Fruit fly (Drosophila melanogaster): ENCODE data around the gene CG15572.

Gene CG15572

dm6 chrX:4264319-4264718 lies 4.2 kb upstream of the CG15572 start (continued):
- TF ChIP-seq pdm3 (GFP tag; optimal IDR thresholded peaks at IDR 0.05) (peak; percentile 60), acj6 (GFP tag; optimal IDR thresholded peaks at IDR 0.05) (peak; percentile 29), OdsH (GFP tag; optimal IDR thresholded peaks at IDR 0.05) (peak; percentile 49), CG3032 (tag; optimal IDR thresholded peaks at IDR 0.05) (no peak), CG32006 (GFP tag; optimal IDR thresholded peaks at IDR 0.05) (peak; percentile 71), CG8119 (GFP tag; IDR thresholded peaks at IDR 0.05) (peak; percentile 60; the same call in 1 of the 3 replicates), CG6276 (GFP tag; optimal IDR thresholded peaks at IDR 0.05) (peak; percentile 43), CG1621 (tag; optimal IDR thresholded peaks at IDR 0.05) (no peak), fkh (GFP tag; optimal IDR thresholded peaks at IDR 0.05) (no peak), CG11902 (GFP tag; optimal IDR thresholded peaks at IDR 0.05) (no peak), Eip75B (GFP tag; optimal IDR thresholded peaks at IDR 0.05) (peak; percentile 9), Gug (GFP tag; IDR thresholded peaks at IDR 0.05) (peak; percentile 58; the same call in 1 of the 2 replicates), Met (GFP tag; optimal IDR thresholded peaks at IDR 0.05) (no peak), vri (GFP tag; optimal IDR thresholded peaks at IDR 0.05) (no peak)

- TF ChIP-seq CG11294 (GFP tag; IDR thresholded peaks at IDR 0.05) (no peak), fkh (GFP tag; optimal IDR thresholded peaks at IDR 0.05) (no peak)
Measured at dm6 chrX:4265327-4265726, 3.2 kb upstream of the CG15572 start.

- no peak for TF ChIP-seq salr (GFP tag; optimal IDR thresholded peaks at IDR 0.05)
- TF ChIP-seq topi (GFP tag; optimal IDR thresholded peaks at IDR 0.05): no peak
- TF ChIP-seq CG16779 (tag; optimal IDR thresholded peaks at IDR 0.05): no peak
- no peak for TF ChIP-seq CG3032 (tag; optimal IDR thresholded peaks at IDR 0.05)
- TF ChIP-seq Hr38 (GFP tag; optimal IDR thresholded peaks at IDR 0.05): no peak
- no peak for TF ChIP-seq CG6792 (GFP tag; optimal IDR thresholded peaks at IDR 0.05)
- TF ChIP-seq CG4318 (GFP tag; optimal IDR thresholded peaks at IDR 0.05): no peak
- TF ChIP-seq CG34406 (GFP tag; optimal IDR thresholded peaks at IDR 0.05): no peak
- no peak for TF ChIP-seq CG6276 (GFP tag; optimal IDR thresholded peaks at IDR 0.05)
- TF ChIP-seq achi (GFP tag; optimal IDR thresholded peaks at IDR 0.05): no peak
- no peak for TF ChIP-seq dsx (GFP tag; optimal IDR thresholded peaks at IDR 0.05; ENCODE audit: poor library complexity, severe bottlenecking)
- no peak for TF ChIP-seq fkh (GFP tag; optimal IDR thresholded peaks at IDR 0.05)
- no peak for TF ChIP-seq CG6163 (GFP tag; IDR thresholded peaks at IDR 0.05)
- no peak for TF ChIP-seq lz (GFP tag; optimal IDR thresholded peaks at IDR 0.05)
- no peak for TF ChIP-seq dac (GFP tag; optimal IDR thresholded peaks at IDR 0.05)
Measured at dm6 chrX:4265797-4266196, 2.7 kb upstream of the CG15572 start, which contains the start of gene CG12691. CG12691 (plus strand) TSS chrX:4266097.

dm6 chrX:4273499-4273898 lies 5.0 kb downstream of the CG15572 start:
- no peak for TF ChIP-seq CG31627 (GFP tag; optimal IDR thresholded peaks at IDR 0.05)
- no peak for TF ChIP-seq CG6808 (GFP tag; optimal IDR thresholded peaks at IDR 0.05)
- no peak for TF ChIP-seq Smox (GFP tag; optimal IDR thresholded peaks at IDR 0.05)
- TF ChIP-seq Hr38 (GFP tag; optimal IDR thresholded peaks at IDR 0.05): no peak
- TF ChIP-seq CG7368 (GFP tag; optimal IDR thresholded peaks at IDR 0.05): no peak
- TF ChIP-seq CG8632 (GFP tag; optimal IDR thresholded peaks at IDR 0.05): no peak
- no peak for TF ChIP-seq CG3032 (tag; optimal IDR thresholded peaks at IDR 0.05)
- TF ChIP-seq CG34406 (GFP tag; optimal IDR thresholded peaks at IDR 0.05): no peak
- TF ChIP-seq Gug (GFP tag; IDR thresholded peaks at IDR 0.05): no peak
- no peak for TF ChIP-seq Sox14 (GFP tag; optimal IDR thresholded peaks at IDR 0.05)
- TF ChIP-seq Ets21C (GFP tag; optimal IDR thresholded peaks at IDR 0.05): no peak
- no peak for TF ChIP-seq acj6 (GFP tag; optimal IDR thresholded peaks at IDR 0.05)
- TF ChIP-seq Blimp-1 (GFP tag; optimal IDR thresholded peaks at IDR 0.05): no peak
- no peak for TF ChIP-seq CG9139 (GFP tag; optimal IDR thresholded peaks at IDR 0.05)
- TF ChIP-seq CG6276 (GFP tag; optimal IDR thresholded peaks at IDR 0.05): no peak
- TF ChIP-seq CG16779 (tag; optimal IDR thresholded peaks at IDR 0.05): no peak
- TF ChIP-seq CG11902 (GFP tag; optimal IDR thresholded peaks at IDR 0.05): no peak
- TF ChIP-seq cyc (GFP tag; optimal IDR thresholded peaks at IDR 0.05): no peak
- no peak for TF ChIP-seq Met (GFP tag; optimal IDR thresholded peaks at IDR 0.05)
- no peak for TF ChIP-seq fkh (GFP tag; optimal IDR thresholded peaks at IDR 0.05)

Data from whole organism, prepupa.